Worm (Caenorhabditis elegans): ENCODE results near the gene F36H9.2.

- no peak for TF ChIP-seq cog-1 (tag; optimal IDR thresholded peaks at IDR 0.05)
- TF ChIP-seq klf-2 (GFP tag; conservative IDR thresholded peaks at IDR 0.05) = no peak
- TF ChIP-seq tab-1 (GFP tag; IDR thresholded peaks at IDR 0.05) = no peak
- TF ChIP-seq flt-1 (GFP tag; IDR thresholded peaks at IDR 0.05) = no peak
These were observed 17.6 kb downstream of the F36H9.2 start for ce11 chrV:1805724-1806316.
